Worm (Caenorhabditis elegans): ENCODE measurements around the gene npp-23.

ce11 chrIV:8892558-8892957 lies 23.1 kb upstream of the npp-23 start, which contains the start of gene C27B7.2:
- TF ChIP-seq fkh-3 (tag; optimal IDR thresholded peaks at IDR 0.05) (no peak), F10E7.11 (tag; optimal IDR thresholded peaks at IDR 0.05) (no peak), ceh-40 (GFP tag; IDR thresholded peaks at IDR 0.05) (no peak)
